Worm (Caenorhabditis elegans) whole organism, mixed stage, embryonic: Measurements from ENCODE around the gene R09E10.8.

Experiments
- M03D4.4 ChIP-seq: sonication (generic microtip); optimal IDR thresholded peaks from 2 replicates; lab custom pipeline; 2017; ENCODE audit warnings: mild to moderate bottlenecking, missing genetic modification characterization, missing compliant biosample characterization
- bed-3 ChIP-seq: fragments of 200-800 bp; sonication (Bioruptor generic); optimal IDR thresholded peaks from 3 replicates; lab custom pipeline; 2018; ENCODE audit warnings: mild to moderate bottlenecking, missing genetic modification characterization, moderate library complexity, missing compliant biosample characterization
- blmp-1 ChIP-seq: fragments of 150-350 bp; optimal IDR thresholded peaks from 2 replicates; lab custom pipeline; 2014; ENCODE audit warnings: missing biosample characterization, missing genetic modification characterization
- ceh-39 ChIP-seq: fragments of 150-350 bp; optimal IDR thresholded peaks from 2 replicates; lab custom pipeline; 2014; ENCODE audit warnings: missing biosample characterization, missing genetic modification characterization
- ceh-43 ChIP-seq: fragments of 200-800 bp; sonication (Bioruptor generic); optimal IDR thresholded peaks from 2 replicates; lab custom pipeline; 2018; ENCODE audit warnings: mild to moderate bottlenecking, missing genetic modification characterization, moderate library complexity, missing compliant biosample characterization
- ceh-83 ChIP-seq: fragments of 200-800 bp; sonication (Bioruptor generic); optimal IDR thresholded peaks from 2 replicates; lab custom pipeline; 2018; ENCODE audit warnings: mild to moderate bottlenecking, missing genetic modification characterization, missing compliant biosample characterization
- ces-1 ChIP-seq: fragments of 150-350 bp; optimal IDR thresholded peaks from 2 replicates; lab custom pipeline; 2014; ENCODE audit warnings: missing biosample characterization, missing genetic modification reagents, missing genetic modification characterization
- cnd-1 ChIP-seq: fragments of 200-800 bp; sonication (Bioruptor generic); optimal IDR thresholded peaks from 2 replicates; lab custom pipeline; 2018; ENCODE audit warnings: mild to moderate bottlenecking, missing genetic modification characterization, missing compliant biosample characterization
- drap-1 ChIP-seq: fragments of 200-800 bp; sonication (Bioruptor generic); optimal IDR thresholded peaks from 3 replicates; lab custom pipeline; 2018; ENCODE audit warnings: mild to moderate bottlenecking, missing genetic modification characterization, missing compliant biosample characterization
- elt-1 ChIP-seq: sonication (generic microtip); optimal IDR thresholded peaks from 2 replicates; lab custom pipeline; 2017; ENCODE audit warnings: missing genetic modification characterization, mild to moderate bottlenecking, missing compliant biosample characterization, antibody characterized with exemption, moderate library complexity, borderline replicate concordance; ENCODE audit not compliant: insufficient read depth
- elt-3 ChIP-seq: fragments of 150-350 bp; optimal IDR thresholded peaks from 2 replicates; lab custom pipeline; 2014; ENCODE audit warnings: missing biosample characterization, missing genetic modification characterization
- flh-1 ChIP-seq: fragments of 200-800 bp; sonication (Bioruptor generic); optimal IDR thresholded peaks from 2 replicates; lab custom pipeline; 2018; ENCODE audit warnings: mild to moderate bottlenecking, missing genetic modification characterization, moderate library complexity, missing compliant biosample characterization
- ham-2 ChIP-seq: fragments of 200-800 bp; sonication (Bioruptor generic); optimal IDR thresholded peaks from 2 replicates; lab custom pipeline; 2018; ENCODE audit warnings: mild to moderate bottlenecking, missing genetic modification characterization, missing compliant biosample characterization
- hlh-1 ChIP-seq: fragments of 150-350 bp; optimal IDR thresholded peaks from 2 replicates; lab custom pipeline; 2014; ENCODE audit warnings: missing biosample characterization, missing genetic modification reagents, missing genetic modification characterization
- lin-13 ChIP-seq: fragments of 150-350 bp; optimal IDR thresholded peaks from 2 replicates; lab custom pipeline; 2014; ENCODE audit warnings: missing biosample characterization, missing genetic modification characterization
- lin-32 ChIP-seq: fragments of 200-800 bp; sonication (Bioruptor generic); optimal IDR thresholded peaks from 2 replicates; lab custom pipeline; 2018; ENCODE audit warnings: mild to moderate bottlenecking, missing genetic modification characterization, missing compliant biosample characterization
- lsy-2 ChIP-seq: fragments of 150-350 bp; optimal IDR thresholded peaks from 2 replicates; lab custom pipeline; 2014; ENCODE audit warnings: missing biosample characterization, missing genetic modification characterization
- mab-5 ChIP-seq: fragments of 150-350 bp; optimal IDR thresholded peaks from 2 replicates; lab custom pipeline; 2014; ENCODE audit warnings: missing biosample characterization, missing genetic modification characterization
- mep-1 ChIP-seq: fragments of 150-350 bp; optimal IDR thresholded peaks from 2 replicates; lab custom pipeline; 2017; ENCODE audit warnings: missing biosample characterization, missing genetic modification reagents, missing genetic modification characterization, inconsistent platforms
- mls-2 ChIP-seq: sonication (generic microtip); optimal IDR thresholded peaks from 2 replicates; lab custom pipeline; 2016; ENCODE audit warnings: mild to moderate bottlenecking, missing genetic modification characterization, moderate library complexity, missing compliant biosample characterization
- nhr-12 ChIP-seq: fragments of 150-350 bp; optimal IDR thresholded peaks from 2 replicates; lab custom pipeline; 2014; ENCODE audit warnings: missing biosample characterization, missing genetic modification characterization
- nhr-2 ChIP-seq: fragments of 150-350 bp; optimal IDR thresholded peaks from 2 replicates; lab custom pipeline; 2014; ENCODE audit warnings: missing biosample characterization, missing genetic modification characterization
- nhr-237 ChIP-seq: fragments of 150-350 bp; optimal IDR thresholded peaks from 2 replicates; lab custom pipeline; 2014; ENCODE audit warnings: missing biosample characterization, missing genetic modification characterization
- nhr-28 ChIP-seq: fragments of 150-350 bp; optimal IDR thresholded peaks from 2 replicates; lab custom pipeline; 2014; ENCODE audit warnings: missing biosample characterization, missing genetic modification characterization
- nhr-76 ChIP-seq: sonication (generic microtip); optimal IDR thresholded peaks from 2 replicates; lab custom pipeline; 2017; ENCODE audit warnings: missing biosample characterization, missing genetic modification characterization
- pha-4 ChIP-seq: fragments of 150-350 bp; optimal IDR thresholded peaks from 2 replicates; lab custom pipeline; 2018; ENCODE audit warnings: missing biosample characterization, missing genetic modification reagents, missing genetic modification characterization
- sem-2 ChIP-seq: fragments of 200-800 bp; sonication (Bioruptor generic); optimal IDR thresholded peaks from 2 replicates; lab custom pipeline; 2018; ENCODE audit warnings: mild to moderate bottlenecking, missing genetic modification characterization, missing compliant biosample characterization
- snpc-4 ChIP-seq: fragments of 150-350 bp; optimal IDR thresholded peaks from 2 replicates; lab custom pipeline; 2014; ENCODE audit warnings: missing biosample characterization, missing genetic modification characterization
- sptf-1 ChIP-seq: sonication (generic microtip); optimal IDR thresholded peaks from 2 replicates; lab custom pipeline; 2017; ENCODE audit warnings: mild to moderate bottlenecking, missing genetic modification characterization, moderate library complexity, missing compliant biosample characterization
- tbx-8 ChIP-seq: fragments of 200-800 bp; sonication (Bioruptor generic); optimal IDR thresholded peaks from 2 replicates; lab custom pipeline; 2018; ENCODE audit warnings: mild to moderate bottlenecking, missing genetic modification characterization, moderate library complexity, missing compliant biosample characterization
- unc-120 ChIP-seq: sonication (generic microtip); optimal IDR thresholded peaks from 2 replicates; lab custom pipeline; 2017; ENCODE audit warnings: missing genetic modification characterization, missing compliant biosample characterization; ENCODE audit not compliant: poor library complexity, severe bottlenecking
- unc-39 ChIP-seq: fragments of 150-350 bp; optimal IDR thresholded peaks from 2 replicates; lab custom pipeline; 2014; ENCODE audit warnings: missing biosample characterization, missing genetic modification characterization
- unc-62 ChIP-seq: fragments of 150-350 bp; optimal IDR thresholded peaks from 2 replicates; lab custom pipeline; 2014; ENCODE audit warnings: missing biosample characterization, missing genetic modification reagents, missing genetic modification characterization
- zip-8 ChIP-seq: fragments of 150-350 bp; optimal IDR thresholded peaks from 2 replicates; lab custom pipeline; 2014; ENCODE audit warnings: missing biosample characterization, missing genetic modification characterization
- ztf-11 ChIP-seq: fragments of 150-350 bp; optimal IDR thresholded peaks from 2 replicates; lab custom pipeline; 2014; ENCODE audit warnings: missing biosample characterization, missing genetic modification characterization

Gene R09E10.8

DNA sequence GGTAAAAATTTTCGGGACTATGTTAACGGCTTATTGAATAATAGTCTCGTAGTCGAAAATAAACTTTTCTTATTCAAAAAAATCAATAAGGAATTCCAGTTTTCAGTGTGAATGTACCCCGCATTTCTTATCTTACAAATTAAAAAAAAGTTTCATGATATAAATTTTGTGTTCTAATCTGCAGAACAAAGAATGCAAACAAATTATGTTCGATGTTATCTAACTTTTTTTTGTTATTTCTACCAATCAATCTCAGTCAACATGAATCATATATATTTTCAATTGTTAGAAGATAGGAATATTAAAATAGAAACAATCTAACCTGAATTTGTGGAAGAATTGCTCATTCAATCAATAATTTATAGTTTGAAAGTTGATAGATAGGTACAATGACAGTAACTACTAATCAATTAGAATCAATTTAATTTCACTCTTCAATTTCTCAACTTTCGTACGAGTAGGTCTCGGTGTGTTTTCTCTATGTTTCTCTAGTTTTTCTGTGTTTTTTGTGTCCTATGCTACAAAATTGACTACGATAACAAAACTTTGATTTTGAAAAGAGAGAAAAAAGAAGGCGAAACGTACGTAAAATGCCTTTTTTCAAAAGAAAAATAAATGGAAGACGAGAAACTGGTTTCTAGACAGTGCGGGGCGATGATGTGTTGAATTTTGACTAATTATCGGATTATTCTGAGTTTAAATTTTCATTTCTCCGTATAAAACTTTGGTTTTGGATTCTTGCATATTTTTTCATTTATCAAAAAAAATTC lies 39.8 kb upstream of the R09E10.8 start, which contains the start of the genes unc-43 and Y43C5B.3:
Gene unc-43 (minus strand): TSS at position 347 of the 770 bp plus-strand sequence.
Gene Y43C5B.3 (plus strand): TSS at position 720 of the 770 bp plus-strand sequence.
- TF ChIP-seq M03D4.4 (no peak), snpc-4 (tag; lab: Kevin White, UChicago) (no peak), ztf-11 (tag; lab: Kevin White, UChicago) (no peak), ceh-43 (GFP tag; lab: Kevin White, UChicago) (no peak), unc-120 (no peak), sptf-1 (no peak), unc-39 (tag; lab: Kevin White, UChicago) (no peak), cnd-1 (tag; lab: Kevin White, UChicago) (no peak), nhr-12 (no peak)

DNA sequence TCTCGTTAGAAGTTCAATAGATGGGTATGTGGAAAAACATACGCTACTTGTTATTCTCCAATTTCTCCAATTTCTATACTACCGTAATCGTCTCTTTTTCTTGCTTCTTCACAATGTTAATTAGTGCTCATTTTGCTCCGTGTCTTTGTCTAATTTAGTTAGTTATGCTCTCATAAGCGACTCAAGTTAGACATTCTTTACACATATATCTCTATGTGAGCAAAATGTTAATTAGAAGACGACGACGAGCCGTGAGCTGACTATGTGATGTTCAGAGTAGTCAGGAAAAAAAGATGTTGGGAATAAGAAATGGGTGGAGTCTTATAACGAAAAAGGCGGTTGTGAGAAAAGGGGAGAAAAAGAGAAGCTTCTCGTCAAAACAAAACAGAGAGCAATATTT lies 37.3 kb upstream of the R09E10.8 start:
- TF ChIP-seq ces-1 (GFP tag; lab: Kevin White, UChicago) (peak; percentile 74), mab-5 (no peak)

DNA sequence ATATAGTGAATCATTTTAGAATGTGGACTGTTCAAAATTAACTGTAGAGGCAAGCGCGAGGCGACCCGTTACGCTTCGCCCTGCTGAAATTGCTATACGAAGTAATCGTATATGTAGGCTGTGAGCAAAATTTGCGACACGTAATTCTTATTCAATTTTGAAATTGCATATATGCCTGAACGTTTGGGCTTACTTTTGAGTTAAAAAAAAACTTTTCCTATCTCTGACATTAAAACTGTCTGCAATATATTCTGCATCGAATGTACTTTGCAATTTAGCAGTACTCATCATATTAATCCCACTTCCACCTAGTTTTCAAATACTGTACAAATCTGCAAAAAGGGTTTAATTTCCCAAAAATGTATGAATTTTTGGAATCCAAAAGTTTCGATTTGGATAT lies 36.7 kb upstream of the R09E10.8 start:
- TF ChIP-seq lin-13 (tag; lab: Kevin White, UChicago) (no peak), nhr-2 (tag; lab: Kevin White, UChicago) (no peak), sem-2 (GFP tag; lab: Kevin White, UChicago) (no peak), ham-2 (GFP tag; lab: Kevin White, UChicago) (no peak), zip-8 (tag; lab: Kevin White, UChicago) (no peak), cnd-1 (tag; lab: Kevin White, UChicago) (no peak), snpc-4 (tag; lab: Kevin White, UChicago) (no peak), nhr-76 (tag; lab: Kevin White, UChicago) (no peak), sptf-1 (no peak)

DNA sequence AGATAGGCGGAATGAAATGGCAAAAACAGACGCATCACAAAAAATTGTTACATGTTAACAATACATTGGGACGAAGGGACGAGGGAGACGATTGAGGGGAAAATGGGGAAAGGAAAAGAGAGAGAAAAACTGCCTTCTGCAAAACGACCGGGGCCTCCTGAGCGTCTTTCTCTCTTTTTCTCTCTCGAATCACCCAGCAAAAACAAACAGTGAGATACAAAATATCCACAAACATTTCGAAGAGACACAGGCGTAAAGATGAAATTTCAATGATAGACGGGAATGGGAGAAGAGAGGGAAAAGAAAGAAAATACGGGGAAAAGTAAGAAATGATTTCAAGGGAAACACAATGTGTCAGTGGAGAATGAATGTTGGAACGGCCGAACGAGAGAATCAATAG lies 35.8 kb upstream of the R09E10.8 start:
- TF ChIP-seq mab-5 = no peak
- TF ChIP-seq drap-1 (GFP tag; lab: Kevin White, UChicago) = no peak
- no peak for TF ChIP-seq nhr-12
- TF ChIP-seq mls-2 (tag; lab: Kevin White, UChicago) = no peak
- no peak for TF ChIP-seq elt-3 (tag; lab: Kevin White, UChicago)
- no peak for TF ChIP-seq lin-13 (tag; lab: Kevin White, UChicago)
- no peak for TF ChIP-seq snpc-4 (tag; lab: Kevin White, UChicago)
- no peak for TF ChIP-seq elt-1 (tag; lab: Kevin White, UChicago)
- TF ChIP-seq unc-62 (GFP tag; lab: Kevin White, UChicago) = peak; percentile 66
- TF ChIP-seq lsy-2 = peak; percentile 23
- no peak for TF ChIP-seq ceh-43 (GFP tag; lab: Kevin White, UChicago)
- no peak for TF ChIP-seq zip-8 (tag; lab: Kevin White, UChicago)
- TF ChIP-seq flh-1 (GFP tag; lab: Kevin White, UChicago) = no peak
- no peak for TF ChIP-seq nhr-2 (tag; lab: Kevin White, UChicago)
- no peak for TF ChIP-seq ham-2 (GFP tag; lab: Kevin White, UChicago)
- no peak for TF ChIP-seq bed-3
- TF ChIP-seq sem-2 (GFP tag; lab: Kevin White, UChicago) = no peak
- peak; percentile 51 for TF ChIP-seq mep-1 (tag; lab: Kevin White, UChicago)
- peak; percentile 29 for TF ChIP-seq hlh-1 (tag; lab: Kevin White, UChicago)
- TF ChIP-seq sptf-1 = peak; percentile 4
- no peak for TF ChIP-seq M03D4.4
- TF ChIP-seq ztf-11 (tag; lab: Kevin White, UChicago) = no peak
- TF ChIP-seq nhr-76 (tag; lab: Kevin White, UChicago) = no peak
- peak; percentile 47 for TF ChIP-seq ces-1 (GFP tag; lab: Kevin White, UChicago)
- TF ChIP-seq unc-39 (tag; lab: Kevin White, UChicago) = no peak
- TF ChIP-seq pha-4 (tag; lab: Kevin White, UChicago) = peak; percentile 15
- no peak for TF ChIP-seq nhr-28 (tag; lab: Kevin White, UChicago)
- TF ChIP-seq ceh-39 (tag; lab: Kevin White, UChicago) = no peak
- peak; percentile 69 for TF ChIP-seq unc-120
- no peak for TF ChIP-seq ceh-83 (GFP tag; lab: Kevin White, UChicago)
- TF ChIP-seq nhr-237 (tag; lab: Kevin White, UChicago) = peak; percentile 46
- TF ChIP-seq lin-32 (GFP tag; lab: Kevin White, UChicago) = no peak
- no peak for TF ChIP-seq tbx-8 (GFP tag; lab: Kevin White, UChicago)
- no peak for TF ChIP-seq cnd-1 (tag; lab: Kevin White, UChicago)
- TF ChIP-seq blmp-1 = no peak
